Worm (Caenorhabditis elegans) whole organism, L4 larva: ENCODE data around the gene C06E1.9.

Experiments used
- F37D6.2 ChIP-seq: sonication (generic microtip); optimal IDR thresholded peaks from 2 replicates; lab custom pipeline; 2016; ENCODE audit warnings: mild to moderate bottlenecking, missing genetic modification characterization, missing compliant biosample characterization
- F49E8.2 ChIP-seq: sonication (generic microtip); optimal IDR thresholded peaks from 2 replicates; lab custom pipeline; 2016; ENCODE audit warnings: missing compliant biosample characterization, mild to moderate bottlenecking, missing genetic modification characterization, borderline replicate concordance
- ama-1 ChIP-seq: fragments of 150-350 bp; optimal IDR thresholded peaks from 2 replicates; lab custom pipeline; 2014; ENCODE audit warnings: inconsistent platforms, mixed read lengths
- ceh-28 ChIP-seq: fragments of 150-350 bp; optimal IDR thresholded peaks from 2 replicates; lab custom pipeline; 2014; ENCODE audit warnings: missing biosample characterization, missing genetic modification reagents, missing genetic modification characterization
- fkh-10 ChIP-seq: fragments of 150-350 bp; optimal IDR thresholded peaks from 2 replicates; lab custom pipeline; 2014; ENCODE audit warnings: missing biosample characterization, missing genetic modification reagents, missing genetic modification characterization
- lim-7 ChIP-seq: fragments of 200-800 bp; sonication (Bioruptor generic); IDR thresholded peaks from 2 replicates; pipeline ENCODE4 v1.3.6; 2022; ENCODE audit warnings: missing genetic modification characterization, missing compliant biosample characterization
- lir-3 ChIP-seq: sonication (generic microtip); optimal IDR thresholded peaks from 2 replicates; lab custom pipeline; 2016; ENCODE audit warnings: mild to moderate bottlenecking, missing genetic modification characterization, missing compliant biosample characterization
- lsy-2 ChIP-seq, 2 experiments: fragments of 150-350 bp in 1 of 2; sonication (generic microtip) in 1 of 2; optimal IDR thresholded peaks; 2 replicates each; lab custom pipeline; 2014 to 2017; ENCODE audit warnings: missing biosample characterization in 2 of 2, missing genetic modification characterization in 2 of 2
- mxl-2 ChIP-seq: fragments of 200-800 bp; sonication (Bioruptor generic); conservative IDR thresholded peaks from 2 replicates; pipeline ENCODE4 v1.3.6; 2022; ENCODE audit warnings: missing genetic modification reagents, missing genetic modification characterization, missing compliant biosample characterization
- nhr-25 ChIP-seq: sonication (generic microtip); optimal IDR thresholded peaks from 2 replicates; lab custom pipeline; 2017; ENCODE audit warnings: missing genetic modification characterization, mild to moderate bottlenecking, missing compliant biosample characterization, antibody characterized with exemption, moderate library complexity, borderline replicate concordance; ENCODE audit not compliant: insufficient read depth
- nhr-41 ChIP-seq: fragments of 200-800 bp; sonication (Bioruptor generic); IDR thresholded peaks from 2 replicates; pipeline ENCODE4 v1.3.6; 2022; ENCODE audit warnings: missing genetic modification reagents, missing genetic modification characterization, missing compliant biosample characterization
- nhr-76 ChIP-seq: fragments of 150-350 bp; optimal IDR thresholded peaks from 2 replicates; lab custom pipeline; 2014; ENCODE audit warnings: missing biosample characterization, missing genetic modification characterization
- snpc-4 ChIP-seq: fragments of 150-350 bp; optimal IDR thresholded peaks from 2 replicates; lab custom pipeline; 2014; ENCODE audit warnings: missing biosample characterization, missing genetic modification characterization
- spr-3 ChIP-seq: fragments of 200-800 bp; sonication (Bioruptor generic); optimal IDR thresholded peaks from 2 replicates; lab custom pipeline; 2018; ENCODE audit warnings: mild to moderate bottlenecking, missing genetic modification characterization, missing compliant biosample characterization

ce11 chrIII:8656055-8656454 is 46.5 kb upstream of the C06E1.9 start:
- no peak for TF ChIP-seq ama-1 (lab: Kevin White, UChicago)
- no peak for TF ChIP-seq lir-3 (tag; lab: Kevin White, UChicago)
- TF ChIP-seq nhr-76 (tag; lab: Kevin White, UChicago) = no peak
- TF ChIP-seq ceh-28 = no peak
- no peak for TF ChIP-seq spr-3 (GFP tag; lab: Kevin White, UChicago)
- no peak for TF ChIP-seq lsy-2 (tag; optimal IDR thresholded peaks at IDR 0.05; lab: Kevin White, UChicago)
- TF ChIP-seq snpc-4 = no peak
- no peak for TF ChIP-seq lim-7 (GFP tag; lab: Robert Waterston, UW)
- no peak for TF ChIP-seq F37D6.2 (tag; lab: Kevin White, UChicago)
- no peak for TF ChIP-seq fkh-10 (GFP tag; lab: Kevin White, UChicago)
- TF ChIP-seq F49E8.2 (tag; lab: Kevin White, UChicago) = no peak
- no peak for TF ChIP-seq mxl-2 (GFP tag; lab: Robert Waterston, UW)
- TF ChIP-seq nhr-41 (GFP tag; lab: Robert Waterston, UW) = no peak
- no peak for TF ChIP-seq nhr-25 (tag; lab: Kevin White, UChicago)
